Fruit fly (Drosophila melanogaster) whole organism, embryonic: ENCODE measurements around the gene CG15930.

ENCODE experiments used
- ATbp ChIP-seq: fragments of 200-800 bp; sonication (Bioruptor generic); optimal IDR thresholded peaks from 2 replicates; lab custom pipeline; 2017; ENCODE audit warnings: missing biosample characterization, mild to moderate bottlenecking, missing genetic modification characterization, missing genetic modification reagents
- Adf1 ChIP-seq: fragments of 200-800 bp; sonication (Bioruptor generic); IDR thresholded peaks from 2 replicates; pipeline ENCODE4 v1.3.6; 2022; ENCODE audit warnings: missing biosample characterization, missing genetic modification characterization
- Atf3 ChIP-seq: fragments of 200-800 bp; sonication (Bioruptor generic); optimal IDR thresholded peaks from 3 replicates; lab custom pipeline; 2016; ENCODE audit warnings: missing biosample characterization, missing genetic modification characterization
- Blimp-1 ChIP-seq: fragments of 200-800 bp; sonication (Bioruptor generic); optimal IDR thresholded peaks from 3 replicates; lab custom pipeline; 2018; ENCODE audit warnings: missing biosample characterization, missing genetic modification characterization, mild to moderate bottlenecking, moderate library complexity, missing genetic modification reagents
- CG10959 ChIP-seq: fragments of 200-800 bp; sonication (Bioruptor generic); IDR thresholded peaks from 2 replicates; pipeline ENCODE4 v1.3.6; 2022; ENCODE audit warnings: missing biosample characterization, missing genetic modification characterization
- CG12299 ChIP-seq: fragments of 200-800 bp; sonication (Bioruptor generic); optimal IDR thresholded peaks from 2 replicates; lab custom pipeline; 2018; ENCODE audit warnings: missing biosample characterization, mild to moderate bottlenecking, missing genetic modification characterization
- CG13775 ChIP-seq: fragments of 200-800 bp; sonication (Bioruptor generic); optimal IDR thresholded peaks from 3 replicates; lab custom pipeline; 2017; ENCODE audit warnings: missing biosample characterization, mild to moderate bottlenecking, missing genetic modification characterization
- CG15696 ChIP-seq: fragments of 200-800 bp; sonication (Bioruptor generic); optimal IDR thresholded peaks from 2 replicates; lab custom pipeline; 2019; ENCODE audit warnings: missing biosample characterization, mild to moderate bottlenecking, missing genetic modification characterization, moderate library complexity
- CG17802 ChIP-seq: fragments of 200-800 bp; sonication (Bioruptor generic); optimal IDR thresholded peaks from 2 replicates; lab custom pipeline; 2018; ENCODE audit warnings: missing biosample characterization, mild to moderate bottlenecking, missing genetic modification characterization, moderate library complexity
- CG31224 ChIP-seq: fragments of 200-800 bp; sonication (Bioruptor generic); IDR thresholded peaks from 2 replicates; pipeline ENCODE4 v1.3.6; 2022; ENCODE audit warnings: missing biosample characterization, missing genetic modification characterization
- CG33557 ChIP-seq: fragments of 200-800 bp; sonication (Bioruptor generic); optimal IDR thresholded peaks from 2 replicates; lab custom pipeline; 2019; ENCODE audit warnings: missing biosample characterization, mild to moderate bottlenecking, missing genetic modification characterization, moderate library complexity
- CG3838 ChIP-seq: fragments of 200-800 bp; sonication (Bioruptor generic); optimal IDR thresholded peaks from 3 replicates; lab custom pipeline; 2016; ENCODE audit warnings: missing biosample characterization, missing genetic modification characterization
- CG4282 ChIP-seq: fragments of 200-800 bp; sonication (Bioruptor generic); optimal IDR thresholded peaks from 2 replicates; lab custom pipeline; 2016; ENCODE audit warnings: missing biosample characterization, missing genetic modification characterization
- CG4820 ChIP-seq: fragments of 200-800 bp; sonication (Bioruptor generic); optimal IDR thresholded peaks from 3 replicates; lab custom pipeline; 2016; ENCODE audit warnings: missing biosample characterization, missing genetic modification characterization
- CG6272 ChIP-seq: fragments of 200-800 bp; sonication (Bioruptor generic); IDR thresholded peaks from 2 replicates; pipeline ENCODE4 v1.3.6; 2022; ENCODE audit warnings: missing biosample characterization, missing genetic modification characterization
- CG7556 ChIP-seq: fragments of 200-800 bp; sonication (Bioruptor generic); optimal IDR thresholded peaks from 2 replicates; lab custom pipeline; 2017; ENCODE audit warnings: missing biosample characterization, mild to moderate bottlenecking, missing genetic modification characterization
- CG7786 ChIP-seq: fragments of 200-800 bp; sonication (Bioruptor generic); optimal IDR thresholded peaks from 2 replicates; lab custom pipeline; 2016; ENCODE audit warnings: missing biosample characterization, missing genetic modification characterization
- CG7928 ChIP-seq: fragments of 200-800 bp; sonication (Bioruptor generic); optimal IDR thresholded peaks from 2 replicates; lab custom pipeline; 2017; ENCODE audit warnings: missing biosample characterization, mild to moderate bottlenecking, missing genetic modification characterization
- CG7963 ChIP-seq: fragments of 200-800 bp; sonication (Bioruptor generic); IDR thresholded peaks from 3 replicates; pipeline ENCODE4 v1.3.6; 2022; ENCODE audit warnings: missing biosample characterization, missing genetic modification characterization; ENCODE audit not compliant: partially characterized antibody
- CHES-1-like ChIP-seq: fragments of 200-800 bp; sonication (Bioruptor generic); optimal IDR thresholded peaks from 2 replicates; lab custom pipeline; 2016; ENCODE audit warnings: missing biosample characterization, missing genetic modification characterization
- Camta ChIP-seq: fragments of 200-800 bp; sonication (Bioruptor generic); optimal IDR thresholded peaks from 2 replicates; lab custom pipeline; 2016; ENCODE audit warnings: missing biosample characterization, missing genetic modification characterization
- Chrac-16 ChIP-seq: fragments of 200-800 bp; sonication (Bioruptor generic); optimal IDR thresholded peaks from 3 replicates; lab custom pipeline; 2016; ENCODE audit warnings: missing biosample characterization, missing genetic modification characterization
- D19A ChIP-seq: fragments of 200-800 bp; optimal IDR thresholded peaks from 3 replicates; lab custom pipeline; 2019; ENCODE audit warnings: missing biosample characterization, mild to moderate bottlenecking, missing genetic modification characterization, moderate library complexity
- Dek ChIP-seq: fragments of 200-800 bp; sonication (Bioruptor generic); optimal IDR thresholded peaks from 3 replicates; lab custom pipeline; 2019; ENCODE audit warnings: missing biosample characterization, mild to moderate bottlenecking, missing genetic modification characterization, moderate library complexity
- E2f2 ChIP-seq: fragments of 200-800 bp; sonication (Bioruptor generic); IDR thresholded peaks from 2 replicates; pipeline ENCODE4 v1.3.6; 2022; ENCODE audit warnings: missing biosample characterization, missing genetic modification characterization
- Fer2 ChIP-seq: fragments of 200-800 bp; sonication (Bioruptor generic); optimal IDR thresholded peaks from 2 replicates; lab custom pipeline; 2018; ENCODE audit warnings: missing biosample characterization, mild to moderate bottlenecking, missing genetic modification characterization, moderate library complexity
- H2.0 ChIP-seq: fragments of 200-800 bp; sonication (Bioruptor generic); IDR thresholded peaks from 2 replicates; pipeline ENCODE4 v1.3.6; 2022; ENCODE audit warnings: missing biosample characterization, missing genetic modification characterization
- Hr3 ChIP-seq: fragments of 200-800 bp; sonication (Bioruptor generic); optimal IDR thresholded peaks from 3 replicates; lab custom pipeline; 2016; ENCODE audit warnings: missing biosample characterization, missing genetic modification characterization
- Hsf ChIP-seq: fragments of 200-800 bp; sonication (Bioruptor generic); optimal IDR thresholded peaks from 3 replicates; lab custom pipeline; 2016; ENCODE audit warnings: missing biosample characterization, missing genetic modification characterization
- Meics ChIP-seq: fragments of 200-800 bp; sonication (Bioruptor generic); optimal IDR thresholded peaks from 2 replicates; lab custom pipeline; 2017; ENCODE audit warnings: missing biosample characterization, mild to moderate bottlenecking, missing genetic modification characterization
- NFAT ChIP-seq: fragments of 200-800 bp; sonication (Bioruptor generic); IDR thresholded peaks from 2 replicates; pipeline ENCODE4 v1.3.6; 2022; ENCODE audit warnings: missing biosample characterization, missing genetic modification characterization
- Pdp1 ChIP-seq, 2 experiments: fragments of 200-800 bp; sonication (Bioruptor generic); optimal IDR thresholded peaks; 3 replicates each; lab custom pipeline; 2016; ENCODE audit warnings: missing biosample characterization in 2 of 2, missing genetic modification characterization in 2 of 2, mild to moderate bottlenecking in 1 of 2, moderate library complexity in 1 of 2
- Ravus ChIP-seq: fragments of 200-800 bp; sonication (Bioruptor generic); IDR thresholded peaks from 2 replicates; pipeline ENCODE4 v1.3.6; 2022; ENCODE audit warnings: missing biosample characterization, missing genetic modification characterization
- Sin3A ChIP-seq: fragments of >200 bp; optimal IDR thresholded peaks from 2 replicates; lab custom pipeline; 2018
- Vsx1 ChIP-seq: fragments of 200-800 bp; sonication (Bioruptor generic); optimal IDR thresholded peaks from 2 replicates; lab custom pipeline; 2017; ENCODE audit warnings: missing biosample characterization, mild to moderate bottlenecking, missing genetic modification characterization, missing genetic modification reagents
- Xrp1 ChIP-seq: fragments of 200-800 bp; sonication (Bioruptor generic); IDR thresholded peaks from 2 replicates; pipeline ENCODE4 v1.3.6; 2022; ENCODE audit warnings: missing biosample characterization, missing genetic modification characterization
- ap ChIP-seq: fragments of 200-800 bp; sonication (Bioruptor generic); IDR thresholded peaks from 2 replicates; pipeline ENCODE4 v1.3.6; 2022; ENCODE audit warnings: missing biosample characterization, missing genetic modification characterization
- ci ChIP-seq: fragments of 200-800 bp; sonication (Bioruptor generic); IDR thresholded peaks from 3 replicates; pipeline ENCODE4 v1.3.6; 2022; ENCODE audit warnings: missing biosample characterization, missing genetic modification characterization
- dan ChIP-seq: fragments of 200-800 bp; sonication (Bioruptor generic); IDR thresholded peaks from 2 replicates; pipeline ENCODE4 v1.3.6; 2022; ENCODE audit warnings: missing biosample characterization, missing genetic modification characterization
- fd64A ChIP-seq: fragments of 200-800 bp; sonication (Bioruptor generic); optimal IDR thresholded peaks from 3 replicates; lab custom pipeline; 2018; ENCODE audit warnings: missing biosample characterization, mild to moderate bottlenecking, missing genetic modification characterization
- fu2 ChIP-seq: fragments of 200-800 bp; sonication (Bioruptor generic); optimal IDR thresholded peaks from 2 replicates; lab custom pipeline; 2016; ENCODE audit warnings: missing biosample characterization, missing genetic modification characterization
- gce ChIP-seq: fragments of 200-800 bp; sonication (Bioruptor generic); IDR thresholded peaks from 3 replicates; pipeline ENCODE4 v1.3.6; 2022; ENCODE audit warnings: missing biosample characterization, missing genetic modification characterization
- insv ChIP-seq, 2 experiments: fragments of 200-800 bp; sonication (Bioruptor generic); optimal IDR thresholded peaks; 3 replicates each; lab custom pipeline; 2016 to 2018; ENCODE audit warnings: missing biosample characterization in 2 of 2, missing genetic modification characterization in 2 of 2
- nom ChIP-seq: fragments of 200-800 bp; sonication (Bioruptor generic); optimal IDR thresholded peaks from 2 replicates; lab custom pipeline; 2017; ENCODE audit warnings: missing biosample characterization, missing genetic modification characterization, mild to moderate bottlenecking, moderate library complexity, missing genetic modification reagents
- pfk ChIP-seq: fragments of 200-800 bp; sonication (Bioruptor generic); optimal IDR thresholded peaks from 2 replicates; lab custom pipeline; 2018; ENCODE audit warnings: missing biosample characterization, mild to moderate bottlenecking, missing genetic modification characterization, moderate library complexity
- ro ChIP-seq: fragments of 200-800 bp; sonication (Bioruptor generic); IDR thresholded peaks from 2 replicates; pipeline ENCODE4 v1.3.6; 2022; ENCODE audit warnings: missing biosample characterization, missing genetic modification characterization
- slp2 ChIP-seq: fragments of 200-800 bp; sonication (Bioruptor generic); optimal IDR thresholded peaks from 2 replicates; lab custom pipeline; 2016; ENCODE audit warnings: missing biosample characterization, missing genetic modification characterization
- zfh2 ChIP-seq: fragments of 200-800 bp; sonication (Bioruptor generic); optimal IDR thresholded peaks from 2 replicates; lab custom pipeline; 2016; ENCODE audit warnings: missing biosample characterization, missing genetic modification characterization

Gene CG15930

dm6 chrX:5308963-5309362 is 8.1 kb downstream of the CG15930 start, which contains the start of the genes Cdk7 and snf (continued):
- peak; percentile 8 for TF ChIP-seq CG4282
- no peak for TF ChIP-seq Vsx1 (GFP tag; lab: Kevin White, UChicago)
- no peak for TF ChIP-seq Dek (tag; lab: Kevin White, UChicago)
- TF ChIP-seq gce (GFP tag; lab: Robert Waterston, UW), result no peak
- no peak for TF ChIP-seq CG3838 (GFP tag; lab: Kevin White, UChicago)
- no peak for TF ChIP-seq CG12299
- TF ChIP-seq D19A, result no peak
- TF ChIP-seq Atf3 (GFP tag; lab: Kevin White, UChicago), result no peak
- TF ChIP-seq CG33557 (GFP tag; lab: Kevin White, UChicago), result no peak
- peak; percentile 53 for TF ChIP-seq CG7786 (GFP tag; lab: Kevin White, UChicago)
- no peak for TF ChIP-seq Ravus
- TF ChIP-seq H2.0, result no peak
- no peak for TF ChIP-seq Meics (GFP tag; lab: Kevin White, UChicago)
- TF ChIP-seq CG7928 (GFP tag; lab: Kevin White, UChicago), result no peak
- TF ChIP-seq Xrp1 (GFP tag; lab: Robert Waterston, UW), result 0 out of 2 replicates have a peak, but pooled peaks have one; percentile 7
- TF ChIP-seq pfk (GFP tag; lab: Kevin White, UChicago), result no peak
- no peak for TF ChIP-seq nom (GFP tag; lab: Kevin White, UChicago)
- peak; percentile 69; the same call in 2 of the 3 replicates for TF ChIP-seq CG7963
- TF ChIP-seq CG6272 (GFP tag; lab: Robert Waterston, UW), result no peak
- no peak for TF ChIP-seq fd64A
- TF ChIP-seq ci (GFP tag; lab: Robert Waterston, UW), result no peak
- TF ChIP-seq zfh2 (GFP tag; lab: Kevin White, UChicago), result peak; percentile 52
- no peak for TF ChIP-seq NFAT (GFP tag; lab: Robert Waterston, UW)
- peak; percentile 40 for TF ChIP-seq Chrac-16 (GFP tag; lab: Kevin White, UChicago)
- TF ChIP-seq Pdp1 (GFP tag; optimal IDR thresholded peaks at IDR 0.05; lab: Kevin White, UChicago), result peak in 1 of 2 experiments; percentile 22
- TF ChIP-seq Fer2 (tag; lab: Kevin White, UChicago), result no peak
- TF ChIP-seq slp2 (GFP tag; lab: Kevin White, UChicago), result peak; percentile 11
- no peak for TF ChIP-seq dan (GFP tag; lab: Robert Waterston, UW)
- TF ChIP-seq Hsf, result peak; percentile 70
- TF ChIP-seq CG13775 (GFP tag; lab: Kevin White, UChicago), result peak; percentile 43
- TF ChIP-seq Blimp-1 (GFP tag; lab: Kevin White, UChicago), result no peak
- no peak for TF ChIP-seq ap (GFP tag; lab: Robert Waterston, UW)
- peak; percentile 95 for TF ChIP-seq Sin3A
- no peak for TF ChIP-seq CG17802 (tag; lab: Kevin White, UChicago)
- TF ChIP-seq ro, result no peak
- no peak for TF ChIP-seq insv (GFP tag; optimal IDR thresholded peaks at IDR 0.05; lab: Kevin White, UChicago)
- no peak for TF ChIP-seq CG10959 (GFP tag; lab: Robert Waterston, UW)
- TF ChIP-seq E2f2 (GFP tag; lab: Robert Waterston, UW), result peak; percentile 77
- no peak for TF ChIP-seq Adf1
- TF ChIP-seq Hr3, result peak; percentile 11
- peak; percentile 16 for TF ChIP-seq CG4820 (GFP tag; lab: Kevin White, UChicago)
- TF ChIP-seq Camta (GFP tag; lab: Kevin White, UChicago), result peak; percentile 29
- TF ChIP-seq fu2 (GFP tag; lab: Kevin White, UChicago), result peak; percentile 49
- TF ChIP-seq CG31224 (GFP tag; lab: Robert Waterston, UW), result no peak
- no peak for TF ChIP-seq CG15696
- no peak for TF ChIP-seq CG7556 (GFP tag; lab: Kevin White, UChicago)
- TF ChIP-seq CHES-1-like (GFP tag; lab: Kevin White, UChicago), result peak; percentile 56
- TF ChIP-seq ATbp (GFP tag; lab: Kevin White, UChicago), result no peak
